Worm (Caenorhabditis elegans): ENCODE results near the gene nhr-210.

Gene nhr-210

ce11 chrV:487980-488379 is 31.4 kb downstream of the nhr-210 start:
- TF ChIP-seq elt-2 (tag; optimal IDR thresholded peaks at IDR 0.05) (no peak), nfya-1 (tag; optimal IDR thresholded peaks at IDR 0.05; ENCODE audit: insufficient read depth) (no peak), elt-3 (tag; optimal IDR thresholded peaks at IDR 0.05) (no peak), nhr-12 (tag; optimal IDR thresholded peaks at IDR 0.05) (no peak)

ce11 chrV:486684-487083 is 32.7 kb downstream of the nhr-210 start, which contains the start of gene nhr-211:
nhr-211 (plus strand) TSS chrV:486984.
- TF ChIP-seq ceh-9 (tag; optimal IDR thresholded peaks at IDR 0.05): no peak
- TF ChIP-seq mdl-1 (tag; optimal IDR thresholded peaks at IDR 0.05): no peak
- TF ChIP-seq ama-1 (optimal IDR thresholded peaks at IDR 0.05): no peak
- TF ChIP-seq sea-2 (GFP tag; optimal IDR thresholded peaks at IDR 0.05): no peak

ce11 chrV:484285-484890 is 35.0 kb downstream of the nhr-210 start, which contains the start of gene nhr-212:
nhr-212 (plus strand) TSS chrV:484857.
- TF ChIP-seq elt-2 (tag; optimal IDR thresholded peaks at IDR 0.05): peak; percentile 40
- TF ChIP-seq pqm-1 (tag; optimal IDR thresholded peaks at IDR 0.05): peak; percentile 50
- TF ChIP-seq lsy-12 (tag; optimal IDR thresholded peaks at IDR 0.05): no peak
- TF ChIP-seq pha-4 (tag; optimal IDR thresholded peaks at IDR 0.05): peak; percentile 83
- no peak for TF ChIP-seq unc-39 (tag; optimal IDR thresholded peaks at IDR 0.05)
- TF ChIP-seq skn-1 (tag; optimal IDR thresholded peaks at IDR 0.05): no peak
- TF ChIP-seq ceh-28 (tag; optimal IDR thresholded peaks at IDR 0.05): peak; percentile 57
- peak; percentile 27 for TF ChIP-seq nhr-23 (tag; optimal IDR thresholded peaks at IDR 0.05)

ce11 chrV:483289-483795 is 36.0 kb downstream of the nhr-210 start, which contains the start of gene nhr-130:
nhr-130 (minus strand) TSS chrV:483339.
- TF ChIP-seq pqm-1 (tag; optimal IDR thresholded peaks at IDR 0.05) (peak; percentile 77), pha-4 (tag; optimal IDR thresholded peaks at IDR 0.05) (peak; percentile 20), aly-2 (tag; optimal IDR thresholded peaks at IDR 0.05) (no peak), ZK546.5 (tag; optimal IDR thresholded peaks at IDR 0.05) (no peak), nhr-28 (tag; optimal IDR thresholded peaks at IDR 0.05) (no peak), nhr-11 (tag; optimal IDR thresholded peaks at IDR 0.05) (no peak), elt-2 (tag; optimal IDR thresholded peaks at IDR 0.05) (peak; percentile 90)

ce11 chrV:482860-483259 is 36.5 kb downstream of the nhr-210 start:
- TF ChIP-seq elt-2 (tag; optimal IDR thresholded peaks at IDR 0.05) (no peak), nhr-237 (tag; optimal IDR thresholded peaks at IDR 0.05) (no peak), pqm-1 (tag; optimal IDR thresholded peaks at IDR 0.05) (peak; percentile 0), nfya-1 (tag; optimal IDR thresholded peaks at IDR 0.05; ENCODE audit: insufficient read depth) (peak; percentile 74), fos-1 (tag; optimal IDR thresholded peaks at IDR 0.05) (no peak), egl-5 (tag; optimal IDR thresholded peaks at IDR 0.05) (no peak), hmg-11 (tag; optimal IDR thresholded peaks at IDR 0.05) (no peak)

ce11 chrV:479046-479445 is 40.3 kb downstream of the nhr-210 start:
- TF ChIP-seq unc-62 (GFP tag; optimal IDR thresholded peaks at IDR 0.05) (no peak), egl-5 (tag; optimal IDR thresholded peaks at IDR 0.05) (no peak), nhr-12 (tag; optimal IDR thresholded peaks at IDR 0.05) (no peak), nhr-76 (tag; optimal IDR thresholded peaks at IDR 0.05) (no peak), ztf-11 (tag; optimal IDR thresholded peaks at IDR 0.05) (no peak), R02D3.7 (tag; optimal IDR thresholded peaks at IDR 0.05) (no peak), sea-2 (GFP tag; optimal IDR thresholded peaks at IDR 0.05) (no peak), mml-1 (tag; optimal IDR thresholded peaks at IDR 0.05) (no peak), egl-27 (tag; optimal IDR thresholded peaks at IDR 0.05) (no peak)

- TF ChIP-seq snpc-4 (tag; optimal IDR thresholded peaks at IDR 0.05): no peak
- no peak for TF ChIP-seq nhr-43 (tag; optimal IDR thresholded peaks at IDR 0.05; ENCODE audit: poor library complexity, severe bottlenecking)
- TF ChIP-seq nhr-76 (tag; optimal IDR thresholded peaks at IDR 0.05): no peak
- no peak for TF ChIP-seq zag-1 (tag; optimal IDR thresholded peaks at IDR 0.05)
- peak; percentile 70 for TF ChIP-seq pha-4 (tag; optimal IDR thresholded peaks at IDR 0.05)
- no peak for TF ChIP-seq fos-1 (tag; optimal IDR thresholded peaks at IDR 0.05)
- peak; percentile 90 for TF ChIP-seq pqm-1 (tag; optimal IDR thresholded peaks at IDR 0.05)
- TF ChIP-seq elt-2 (tag; optimal IDR thresholded peaks at IDR 0.05): peak; percentile 82
- no peak for TF ChIP-seq nhr-237 (tag; optimal IDR thresholded peaks at IDR 0.05)
- TF ChIP-seq jun-1 (tag; optimal IDR thresholded peaks at IDR 0.05): peak; percentile 56
- TF ChIP-seq nhr-11 (tag; optimal IDR thresholded peaks at IDR 0.05): no peak
These were observed 41.6 kb downstream of the nhr-210 start, which contains the start of gene nhr-55 for ce11 chrV:477664-478212. nhr-55 (plus strand) TSS chrV:478162.

Data from whole organism, L3 larva.